Fruit fly (Drosophila melanogaster): ENCODE results near the gene CG3652.

CG3652 gene

dm6 chr2L:4393842-4394421 is at the start of gene CG3652:
Gene CG3652, minus strand, starts transcription at chr2L:4393876.
- TF ChIP-seq fd96Ca (GFP tag; IDR thresholded peaks at IDR 0.05) (no peak), Snoo (tag; optimal IDR thresholded peaks at IDR 0.05) (no peak), CG32121 (GFP tag; IDR thresholded peaks at IDR 0.05) (no peak), Ets98B (GFP tag; IDR thresholded peaks at IDR 0.05) (no peak), rn (GFP tag; IDR thresholded peaks at IDR 0.05) (no peak), gl (tag; optimal IDR thresholded peaks at IDR 0.05) (no peak), CG8301 (tag; optimal IDR thresholded peaks at IDR 0.05) (no peak), CG17806 (tag; optimal IDR thresholded peaks at IDR 0.05) (no peak), CG4496 (GFP tag; IDR thresholded peaks at IDR 0.05) (no peak), CG12605 (GFP tag; IDR thresholded peaks at IDR 0.05) (no peak), CG13204 (GFP tag; optimal IDR thresholded peaks at IDR 0.05) (no peak), CG8159 (tag; optimal IDR thresholded peaks at IDR 0.05) (no peak)

- no peak for TF ChIP-seq gl (tag; optimal IDR thresholded peaks at IDR 0.05)
Observed at dm6 chr2L:4442010-4442587, 48.4 kb upstream of the CG3652 start, which contains the start of the genes Sfp24F and CG15432. Gene Sfp24F, minus strand, starts transcription at chr2L:4442060. Gene CG15432, plus strand, starts transcription at chr2L:4442320.

dm6 chr2L:4440881-4441737 is 47.4 kb upstream of the CG3652 start, which contains the start of gene CG15431:
Gene CG15431, minus strand, starts transcription at chr2L:4441282.
- TF ChIP-seq fd96Ca (GFP tag; IDR thresholded peaks at IDR 0.05) (peak; percentile 67; the same call in 2 of the 3 replicates), CG12605 (GFP tag; IDR thresholded peaks at IDR 0.05) (no peak), CG15710 (tag; optimal IDR thresholded peaks at IDR 0.05) (no peak), Snoo (tag; optimal IDR thresholded peaks at IDR 0.05) (no peak), D1 (tag; optimal IDR thresholded peaks at IDR 0.05) (no peak), CG13204 (GFP tag; optimal IDR thresholded peaks at IDR 0.05) (no peak), Ets98B (GFP tag; IDR thresholded peaks at IDR 0.05) (peak; percentile 41), Pif1A (GFP tag; optimal IDR thresholded peaks at IDR 0.05) (no peak), CG8159 (tag; optimal IDR thresholded peaks at IDR 0.05) (peak; percentile 35), CG10348 (GFP tag; IDR thresholded peaks at IDR 0.05) (no peak), Pif1B (GFP tag; optimal IDR thresholded peaks at IDR 0.05) (no peak), rn (GFP tag; IDR thresholded peaks at IDR 0.05) (no peak), CG14655 (GFP tag; optimal IDR thresholded peaks at IDR 0.05) (no peak), CG34367 (tag; optimal IDR thresholded peaks at IDR 0.05) (no peak), CG9948 (tag; optimal IDR thresholded peaks at IDR 0.05) (no peak), gl (tag; optimal IDR thresholded peaks at IDR 0.05) (no peak), EcR (GFP tag; optimal IDR thresholded peaks at IDR 0.05) (no peak), CG17806 (tag; optimal IDR thresholded peaks at IDR 0.05) (no peak), CG8301 (tag; optimal IDR thresholded peaks at IDR 0.05) (no peak), CG32121 (GFP tag; IDR thresholded peaks at IDR 0.05) (peak; percentile 15; the same call in 1 of the 2 replicates), CG4496 (GFP tag; IDR thresholded peaks at IDR 0.05) (peak; percentile 63; the same call in 1 of the 3 replicates)

dm6 chr2L:4437487-4437886 is 43.8 kb upstream of the CG3652 start, which contains the start of gene CG43056:
Gene CG43056, plus strand, starts transcription at chr2L:4437787.
- TF ChIP-seq CG32121 (GFP tag; IDR thresholded peaks at IDR 0.05): no peak
- no peak for TF ChIP-seq Pif1A (GFP tag; optimal IDR thresholded peaks at IDR 0.05)
- TF ChIP-seq rn (GFP tag; IDR thresholded peaks at IDR 0.05): no peak

- TF ChIP-seq rn (GFP tag; IDR thresholded peaks at IDR 0.05) (no peak), CG17806 (tag; optimal IDR thresholded peaks at IDR 0.05) (no peak), CG15710 (tag; optimal IDR thresholded peaks at IDR 0.05) (no peak), CG9948 (tag; optimal IDR thresholded peaks at IDR 0.05) (no peak), EcR (GFP tag; optimal IDR thresholded peaks at IDR 0.05) (no peak), gl (tag; optimal IDR thresholded peaks at IDR 0.05) (no peak), CG14655 (GFP tag; optimal IDR thresholded peaks at IDR 0.05) (no peak), CG13204 (GFP tag; optimal IDR thresholded peaks at IDR 0.05) (no peak), D1 (tag; optimal IDR thresholded peaks at IDR 0.05) (no peak), CG12605 (GFP tag; IDR thresholded peaks at IDR 0.05) (no peak), CG10348 (GFP tag; IDR thresholded peaks at IDR 0.05) (no peak), Ets98B (GFP tag; IDR thresholded peaks at IDR 0.05) (no peak), Pif1B (GFP tag; optimal IDR thresholded peaks at IDR 0.05) (no peak), Snoo (tag; optimal IDR thresholded peaks at IDR 0.05) (no peak), fd96Ca (GFP tag; IDR thresholded peaks at IDR 0.05) (no peak), CG34367 (tag; optimal IDR thresholded peaks at IDR 0.05) (no peak), CG32121 (GFP tag; IDR thresholded peaks at IDR 0.05) (no peak), CG8301 (tag; optimal IDR thresholded peaks at IDR 0.05) (no peak)
Observed at dm6 chr2L:4433608-4434007, 39.9 kb upstream of the CG3652 start, which contains the start of the genes CG34177 and CG34178. Gene CG34177, plus strand, starts transcription at chr2L:4433908. Gene CG34178, plus strand, starts transcription at chr2L:4433908.

- TF ChIP-seq CG17806 (tag; optimal IDR thresholded peaks at IDR 0.05): no peak
- no peak for TF ChIP-seq D1 (tag; optimal IDR thresholded peaks at IDR 0.05)
- no peak for TF ChIP-seq EcR (GFP tag; optimal IDR thresholded peaks at IDR 0.05)
- no peak for TF ChIP-seq Snoo (tag; optimal IDR thresholded peaks at IDR 0.05)
Observed at dm6 chr2L:4422154-4422553, 28.5 kb upstream of the CG3652 start.

Data from whole organism, pupa.